Worm (Caenorhabditis elegans): ENCODE measurements around the gene T22E5.1.

T22E5.1 gene

ce11 chrX:6448866-6449400, 36.3 kb downstream of the T22E5.1 start, which contains the start of gene fah-1:
Gene fah-1, minus strand, starts transcription at chrX:6448916.
- TF ChIP-seq mef-2 (tag; optimal IDR thresholded peaks at IDR 0.05) = no peak
- peak; percentile 27 for TF ChIP-seq swsn-7 (tag; optimal IDR thresholded peaks at IDR 0.05)
- TF ChIP-seq grh-1 (GFP tag; IDR thresholded peaks at IDR 0.05) = peak; percentile 65
- no peak for TF ChIP-seq efl-3 (GFP tag; optimal IDR thresholded peaks at IDR 0.05)
- TF ChIP-seq mep-1 (tag; optimal IDR thresholded peaks at IDR 0.05) = peak; percentile 34
- peak in 1 of 3 experiments; percentile 16 for TF ChIP-seq dpl-1 (GFP tag; optimal IDR thresholded peaks at IDR 0.05)
- TF ChIP-seq nhr-84 (tag; optimal IDR thresholded peaks at IDR 0.05) = no peak
- TF ChIP-seq vab-15 (tag; optimal IDR thresholded peaks at IDR 0.05) = peak; percentile 1
- peak; percentile 85 for TF ChIP-seq nhr-71 (tag; optimal IDR thresholded peaks at IDR 0.05)
- peak; percentile 97 for TF ChIP-seq nhr-85 (tag)
- TF ChIP-seq egl-13 (tag; optimal IDR thresholded peaks at IDR 0.05) = no peak
- TF ChIP-seq alr-1 (tag; optimal IDR thresholded peaks at IDR 0.05; ENCODE audit: borderline replicate concordance) = no peak
- TF ChIP-seq lin-35 (GFP tag; optimal IDR thresholded peaks at IDR 0.05) = peak in 1 of 2 experiments; percentile 41
- peak in 1 of 2 experiments; percentile 3 for TF ChIP-seq mdl-1 (tag; optimal IDR thresholded peaks at IDR 0.05)
- TF ChIP-seq sup-37 (GFP tag; optimal IDR thresholded peaks at IDR 0.05) = no peak
- TF ChIP-seq xbp-1 (tag; optimal IDR thresholded peaks at IDR 0.05) = peak; percentile 52
- TF ChIP-seq nhr-90 (tag; optimal IDR thresholded peaks at IDR 0.05; ENCODE audit: poor library complexity) = peak; percentile 84
- no peak for TF ChIP-seq hlh-4 (tag; optimal IDR thresholded peaks at IDR 0.05)
- TF ChIP-seq blmp-1 (tag; optimal IDR thresholded peaks at IDR 0.05) = peak; percentile 37
- no peak for TF ChIP-seq sox-4 (tag; optimal IDR thresholded peaks at IDR 0.05)
- no peak for TF ChIP-seq lin-13 (GFP tag; optimal IDR thresholded peaks at IDR 0.05)
- peak; percentile 66 for TF ChIP-seq snu-23 (GFP tag; optimal IDR thresholded peaks at IDR 0.05)
- TF ChIP-seq efl-1 (optimal IDR thresholded peaks at IDR 0.05) = no peak
- TF ChIP-seq efl-1 (GFP tag; optimal IDR thresholded peaks at IDR 0.05 in 1 of 2) = peak in 1 of 2 experiments; percentile 2
- TF ChIP-seq skn-1 (tag; optimal IDR thresholded peaks at IDR 0.05) = peak; percentile 1
- peak in 3 of 6 experiments; percentile 71 to 92 (median 82) for TF ChIP-seq elt-3 (tag; optimal IDR thresholded peaks at IDR 0.05)
- peak; percentile 80 for TF ChIP-seq lin-14 (GFP tag; optimal IDR thresholded peaks at IDR 0.05)
- TF ChIP-seq nhr-20 (tag; optimal IDR thresholded peaks at IDR 0.05) = peak; percentile 97
- TF ChIP-seq zip-4 (GFP tag; optimal IDR thresholded peaks at IDR 0.05) = peak; percentile 38
- peak; percentile 89 for TF ChIP-seq pag-3 (tag; optimal IDR thresholded peaks at IDR 0.05; ENCODE audit: borderline replicate concordance, insufficient read depth)
- peak; percentile 43 for TF ChIP-seq nhr-19 (GFP tag; conservative IDR thresholded peaks at IDR 0.05)
- peak; percentile 61 for TF ChIP-seq nhr-47 (tag; optimal IDR thresholded peaks at IDR 0.05)
- peak; percentile 43 for TF ChIP-seq elt-2 (tag; optimal IDR thresholded peaks at IDR 0.05)
- no peak for TF ChIP-seq C04F5.9 (tag; optimal IDR thresholded peaks at IDR 0.05)

ce11 chrX:6450839-6451491, 38.3 kb downstream of the T22E5.1 start, which contains the start of the genes grl-6 and K10C2.6:
Gene grl-6, minus strand, starts transcription at chrX:6450939.
Gene K10C2.6, plus strand, starts transcription at chrX:6451441.
- TF ChIP-seq ama-1 (optimal IDR thresholded peaks at IDR 0.05) (no peak), tlp-1 (tag; optimal IDR thresholded peaks at IDR 0.05) (no peak), xbp-1 (tag; optimal IDR thresholded peaks at IDR 0.05) (no peak), C04F5.9 (tag; optimal IDR thresholded peaks at IDR 0.05) (no peak), lsy-2 (tag; optimal IDR thresholded peaks at IDR 0.05) (no peak), rnt-1 (tag; optimal IDR thresholded peaks at IDR 0.05) (no peak), hlh-4 (tag; optimal IDR thresholded peaks at IDR 0.05) (no peak), fkh-8 (tag; optimal IDR thresholded peaks at IDR 0.05) (no peak), efl-1 (optimal IDR thresholded peaks at IDR 0.05) (no peak), efl-1 (GFP tag; optimal IDR thresholded peaks at IDR 0.05 in 1 of 2) (no peak), fkh-4 (tag; optimal IDR thresholded peaks at IDR 0.05; ENCODE audit: borderline replicate concordance) (no peak), hpl-2 (GFP tag; optimal IDR thresholded peaks at IDR 0.05) (no peak), lin-14 (GFP tag; optimal IDR thresholded peaks at IDR 0.05) (no peak), lir-3 (tag; optimal IDR thresholded peaks at IDR 0.05; ENCODE audit: poor library complexity) (no peak), blmp-1 (tag; optimal IDR thresholded peaks at IDR 0.05) (no peak), nhr-84 (tag; optimal IDR thresholded peaks at IDR 0.05) (no peak), irx-1 (tag; optimal IDR thresholded peaks at IDR 0.05) (no peak), ceh-90 (tag; optimal IDR thresholded peaks at IDR 0.05) (no peak), fos-1 (tag; optimal IDR thresholded peaks at IDR 0.05) (no peak)
